Worm (Caenorhabditis elegans) whole organism, midembryonic: ENCODE results near the gene T05A7.1.

Source experiments
- T22C8.4 ChIP-seq: fragments of 200-800 bp; sonication (Bioruptor generic); IDR thresholded peaks from 2 replicates; pipeline ENCODE4 v1.3.6; 2022; ENCODE audit warnings: missing genetic modification characterization, missing compliant biosample characterization
- cog-1 ChIP-seq: sonication (generic microtip); optimal IDR thresholded peaks from 2 replicates; lab custom pipeline; 2016; ENCODE audit warnings: missing genetic modification characterization, missing compliant biosample characterization
- flt-1 ChIP-seq: fragments of 200-800 bp; sonication (Bioruptor generic); IDR thresholded peaks from 2 replicates; pipeline ENCODE4 v1.3.6; 2022; ENCODE audit warnings: missing genetic modification characterization, missing compliant biosample characterization
- klf-2 ChIP-seq: fragments of 200-800 bp; sonication (Bioruptor generic); conservative IDR thresholded peaks from 2 replicates; pipeline ENCODE4 v1.3.6; 2022; ENCODE audit warnings: missing genetic modification reagents, missing genetic modification characterization, missing compliant biosample characterization
- med-1 ChIP-seq: sonication (generic microtip); optimal IDR thresholded peaks from 2 replicates; lab custom pipeline; 2017; ENCODE audit warnings: missing genetic modification characterization, mild to moderate bottlenecking, missing compliant biosample characterization, antibody characterized with exemption, missing genetic modification reagents; ENCODE audit not compliant: insufficient read depth
- ref-1 ChIP-seq: fragments of 200-800 bp; sonication (Bioruptor generic); conservative IDR thresholded peaks from 2 replicates; pipeline ENCODE4 v1.3.6; 2022; ENCODE audit warnings: missing genetic modification reagents, missing genetic modification characterization, missing compliant biosample characterization
- tab-1 ChIP-seq: fragments of 200-800 bp; sonication (Bioruptor generic); IDR thresholded peaks from 2 replicates; pipeline ENCODE4 v1.3.6; 2022; ENCODE audit warnings: missing genetic modification characterization, missing compliant biosample characterization
- ztf-23 ChIP-seq: fragments of 200-800 bp; sonication (Bioruptor generic); IDR thresholded peaks from 2 replicates; pipeline ENCODE4 v1.3.6; 2022; ENCODE audit warnings: missing genetic modification reagents, missing genetic modification characterization, missing compliant biosample characterization
- ztf-29 ChIP-seq: fragments of 200-800 bp; sonication (Bioruptor generic); IDR thresholded peaks from 2 replicates; pipeline ENCODE4 v1.3.6; 2022; ENCODE audit warnings: missing genetic modification reagents, missing genetic modification characterization, missing compliant biosample characterization

DNA sequence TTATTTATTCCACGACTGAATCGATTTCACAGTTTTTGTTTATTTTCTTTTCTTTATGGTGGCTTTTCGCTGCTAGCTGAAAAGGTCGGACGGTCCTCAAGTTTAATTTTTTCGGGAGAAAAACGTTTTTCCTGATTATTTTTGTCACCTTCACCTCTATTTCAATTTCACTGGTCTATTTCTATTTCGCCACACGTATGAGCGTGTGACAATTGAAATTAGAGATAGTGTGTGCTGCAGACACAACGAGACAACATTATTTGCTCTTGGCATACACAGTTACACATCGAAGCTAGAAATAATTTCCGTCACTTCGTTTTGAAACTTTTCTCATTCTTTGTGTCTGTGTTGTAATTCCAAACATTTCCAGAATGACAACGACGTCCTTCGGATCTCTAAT lies 37.7 kb downstream of the T05A7.1 start, which contains the start of gene F41C3.8:
- no peak for TF ChIP-seq ztf-29
- TF ChIP-seq ref-1 (GFP tag; lab: Robert Waterston, UW) = no peak
- no peak for TF ChIP-seq klf-2 (GFP tag; lab: Robert Waterston, UW)
- no peak for TF ChIP-seq flt-1 (GFP tag; lab: Robert Waterston, UW)
- TF ChIP-seq cog-1 (tag; lab: Kevin White, UChicago) = no peak
- TF ChIP-seq ztf-23 (GFP tag; lab: Robert Waterston, UW) = no peak
- TF ChIP-seq tab-1 (GFP tag; lab: Robert Waterston, UW) = no peak
- no peak for TF ChIP-seq med-1 (GFP tag; lab: Kevin White, UChicago)
- TF ChIP-seq T22C8.4 = no peak
